Worm (Caenorhabditis elegans) whole organism, L4 larva: ENCODE results near the gene H04D03.7.

Source experiments
- mxl-3 ChIP-seq: fragments of 200-800 bp; sonication (Bioruptor generic); optimal IDR thresholded peaks from 2 replicates; lab custom pipeline; 2018; ENCODE audit warnings: mild to moderate bottlenecking, missing genetic modification characterization, missing compliant biosample characterization
- unc-130 ChIP-seq: sonication (generic microtip); optimal IDR thresholded peaks from 2 replicates; lab custom pipeline; 2016; ENCODE audit warnings: missing genetic modification reagents, missing genetic modification characterization, missing compliant biosample characterization
- zag-1 ChIP-seq: fragments of 150-350 bp; optimal IDR thresholded peaks from 2 replicates; lab custom pipeline; 2014; ENCODE audit warnings: missing biosample characterization, missing genetic modification characterization

- TF ChIP-seq zag-1 (no peak), mxl-3 (no peak), unc-130 (no peak)
Observed at ce11 chrIII:10451012-10451411, 4.4 kb upstream of the H04D03.7 start, which contains the start of gene H04D03.4.
